Worm (Caenorhabditis elegans): ENCODE measurements around the gene cnd-1.
A peak's percentile ranks its signal among the peaks of the same experiment; 100 is the strongest.

The cnd-1 gene

ce11 chrIII:5225321-5225720 is 19.1 kb downstream of the cnd-1 start, which contains the start of gene nex-1:
Gene nex-1 (plus strand): TSS chrIII:5225621.
- TF ChIP-seq efl-1 (GFP tag; optimal IDR thresholded peaks at IDR 0.05) (peak; percentile 10), egrh-3 (GFP tag; IDR thresholded peaks at IDR 0.05) (no peak), snpc-1.3 (tag; optimal IDR thresholded peaks at IDR 0.05; ENCODE audit: insufficient read depth) (peak; percentile 13), lsl-1 (GFP tag; optimal IDR thresholded peaks at IDR 0.05) (peak; percentile 68)

- TF ChIP-seq rcor-1 (GFP tag; IDR thresholded peaks at IDR 0.05) (no peak), lir-1 (GFP tag; conservative IDR thresholded peaks at IDR 0.05) (no peak), attf-5 (GFP tag; optimal IDR thresholded peaks at IDR 0.05) (peak; percentile 29), cebp-1 (GFP tag; IDR thresholded peaks at IDR 0.05) (peak; percentile 78), cebp-1 (tag; optimal IDR thresholded peaks at IDR 0.05) (peak; percentile 88), nhr-80 (tag; optimal IDR thresholded peaks at IDR 0.05) (peak; percentile 66)
These were observed 19.5 kb downstream of the cnd-1 start for ce11 chrIII:5224908-5225307.

ce11 chrIII:5222777-5223176 is 21.7 kb downstream of the cnd-1 start:
- TF ChIP-seq C17E4.6 (GFP tag; IDR thresholded peaks at IDR 0.05) (no peak), K11D2.4 (GFP tag; IDR thresholded peaks at IDR 0.05) (no peak), nhr-120 (GFP tag; IDR thresholded peaks at IDR 0.05) (no peak), ceh-40 (GFP tag; IDR thresholded peaks at IDR 0.05) (no peak)

ce11 chrIII:5221820-5222219 is 22.6 kb downstream of the cnd-1 start:
- TF ChIP-seq ceh-100 (GFP tag; IDR thresholded peaks at IDR 0.05) (no peak), unc-130 (GFP tag; optimal IDR thresholded peaks at IDR 0.05) (no peak), lin-35 (GFP tag; optimal IDR thresholded peaks at IDR 0.05) (no peak), F57A8.1 (GFP tag; optimal IDR thresholded peaks at IDR 0.05) (no peak), lsy-27 (tag; optimal IDR thresholded peaks at IDR 0.05; ENCODE audit: borderline replicate concordance, insufficient read depth) (no peak), let-526 (GFP tag; IDR thresholded peaks at IDR 0.05) (no peak), him-1 (tag; optimal IDR thresholded peaks at IDR 0.05) (no peak), hlh-12 (tag; optimal IDR thresholded peaks at IDR 0.05) (no peak), ztf-26 (tag; optimal IDR thresholded peaks at IDR 0.05) (no peak)

ce11 chrIII:5218687-5219086 is 25.8 kb downstream of the cnd-1 start, which contains the start of gene ZC155.2:
Gene ZC155.2 (plus strand): TSS chrIII:5218987.
- TF ChIP-seq F33H1.4 (GFP tag; IDR thresholded peaks at IDR 0.05) (no peak), madf-3 (GFP tag; IDR thresholded peaks at IDR 0.05) (no peak), F10E7.11 (tag; optimal IDR thresholded peaks at IDR 0.05) (no peak), ama-1 (optimal IDR thresholded peaks at IDR 0.05) (no peak), ama-1 (GFP tag; optimal IDR thresholded peaks at IDR 0.05) (no peak), Y53G8AR.9 (GFP tag; conservative IDR thresholded peaks at IDR 0.05) (no peak)

- no peak for TF ChIP-seq ets-4 (GFP tag; optimal IDR thresholded peaks at IDR 0.05)
- no peak for TF ChIP-seq fkh-3 (tag; optimal IDR thresholded peaks at IDR 0.05)
- TF ChIP-seq cebp-2 (GFP tag; IDR thresholded peaks at IDR 0.05), result no peak
- TF ChIP-seq ceh-91 (GFP tag; IDR thresholded peaks at IDR 0.05), result no peak
- TF ChIP-seq rec-8 (tag; optimal IDR thresholded peaks at IDR 0.05), result no peak
- TF ChIP-seq B0336.3 (GFP tag; IDR thresholded peaks at IDR 0.05), result no peak
- TF ChIP-seq akir-1 (GFP tag; optimal IDR thresholded peaks at IDR 0.05), result no peak
- no peak for TF ChIP-seq bed-1 (GFP tag; IDR thresholded peaks at IDR 0.05)
- TF ChIP-seq aptf-2 (GFP tag; conservative IDR thresholded peaks at IDR 0.05), result no peak
- no peak for TF ChIP-seq egl-18 (GFP tag; IDR thresholded peaks at IDR 0.05)
- TF ChIP-seq C06A6.2 (GFP tag; conservative IDR thresholded peaks at IDR 0.05), result no peak
- TF ChIP-seq attf-3 (GFP tag; conservative IDR thresholded peaks at IDR 0.05), result no peak
- no peak for TF ChIP-seq nfyb-1 (GFP tag; IDR thresholded peaks at IDR 0.05)
- no peak for TF ChIP-seq ama-1 (optimal IDR thresholded peaks at IDR 0.05)
- no peak for TF ChIP-seq ama-1 (GFP tag; optimal IDR thresholded peaks at IDR 0.05)
- TF ChIP-seq lag-1 (GFP tag; IDR thresholded peaks at IDR 0.05), result no peak
- no peak for TF ChIP-seq Y53G8AR.9 (GFP tag; conservative IDR thresholded peaks at IDR 0.05)
These were observed 26.9 kb downstream of the cnd-1 start, which contains the start of gene cutl-19 for ce11 chrIII:5217511-5217910. Gene cutl-19 (minus strand): TSS chrIII:5217611.
